Fruit fly (Drosophila melanogaster) whole organism, prepupa: ENCODE data around the gene CG32266.
A peak's percentile ranks its signal among the peaks of the same experiment; 100 is the strongest.

Source experiments
- Blimp-1 ChIP-seq: fragments of 200-800 bp; sonication (Bioruptor generic); optimal IDR thresholded peaks from 3 replicates; lab custom pipeline; 2017; ENCODE audit warnings: missing biosample characterization, missing genetic modification characterization, mild to moderate bottlenecking, moderate library complexity, missing genetic modification reagents
- CG10631 ChIP-seq: fragments of 200-800 bp; sonication (Bioruptor generic); optimal IDR thresholded peaks from 2 replicates; lab custom pipeline; 2016; ENCODE audit warnings: missing biosample characterization, missing genetic modification characterization
- CG10669 ChIP-seq: fragments of 200-800 bp; sonication (Bioruptor generic); optimal IDR thresholded peaks from 3 replicates; lab custom pipeline; 2018; ENCODE audit warnings: missing biosample characterization, mild to moderate bottlenecking, missing genetic modification characterization, moderate library complexity
- CG11294 ChIP-seq: fragments of 200-800 bp; sonication (Bioruptor generic); IDR thresholded peaks from 2 replicates; pipeline ENCODE4 v1.3.6; 2022; ENCODE audit warnings: missing biosample characterization, missing genetic modification characterization
- CG11902 ChIP-seq: fragments of 200-800 bp; sonication (Bioruptor generic); optimal IDR thresholded peaks from 3 replicates; lab custom pipeline; 2016; ENCODE audit warnings: missing biosample characterization, missing genetic modification characterization
- CG15336 ChIP-seq: fragments of 200-800 bp; sonication (Bioruptor generic); IDR thresholded peaks from 2 replicates; pipeline ENCODE4 v1.3.6; 2022; ENCODE audit warnings: missing biosample characterization, missing genetic modification characterization
- CG1621 ChIP-seq: fragments of 200-800 bp; sonication (Bioruptor generic); optimal IDR thresholded peaks from 3 replicates; lab custom pipeline; 2018; ENCODE audit warnings: missing biosample characterization, mild to moderate bottlenecking, missing genetic modification characterization
- CG16779 ChIP-seq: fragments of 200-800 bp; sonication (Bioruptor generic); optimal IDR thresholded peaks from 3 replicates; lab custom pipeline; 2017; ENCODE audit warnings: missing biosample characterization, mild to moderate bottlenecking, missing genetic modification characterization
- CG3032 ChIP-seq: fragments of 200-800 bp; optimal IDR thresholded peaks from 2 replicates; lab custom pipeline; 2019; ENCODE audit warnings: missing biosample characterization, mild to moderate bottlenecking, missing genetic modification characterization, moderate library complexity
- CG31627 ChIP-seq: fragments of 200-800 bp; sonication (Bioruptor generic); optimal IDR thresholded peaks from 3 replicates; lab custom pipeline; 2016; ENCODE audit warnings: missing biosample characterization, missing genetic modification characterization
- CG32006 ChIP-seq: fragments of 200-800 bp; sonication (Bioruptor generic); optimal IDR thresholded peaks from 3 replicates; lab custom pipeline; 2017; ENCODE audit warnings: missing biosample characterization, mild to moderate bottlenecking, missing genetic modification characterization
- CG34406 ChIP-seq: fragments of 200-800 bp; sonication (Bioruptor generic); optimal IDR thresholded peaks from 3 replicates; lab custom pipeline; 2016; ENCODE audit warnings: missing biosample characterization, missing genetic modification characterization
- CG4318 ChIP-seq: fragments of 200-800 bp; sonication (Bioruptor generic); optimal IDR thresholded peaks from 3 replicates; lab custom pipeline; 2017; ENCODE audit warnings: missing biosample characterization, mild to moderate bottlenecking, missing genetic modification characterization
- CG6163 ChIP-seq: fragments of 200-800 bp; sonication (Bioruptor generic); IDR thresholded peaks from 3 replicates; pipeline ENCODE4 v1.3.6; 2022; ENCODE audit warnings: missing biosample characterization, missing genetic modification characterization
- CG6276 ChIP-seq: fragments of 200-800 bp; sonication (Bioruptor generic); optimal IDR thresholded peaks from 2 replicates; lab custom pipeline; 2017; ENCODE audit warnings: missing biosample characterization, mild to moderate bottlenecking, missing genetic modification characterization
- CG6792 ChIP-seq: fragments of 200-800 bp; sonication (Bioruptor generic); optimal IDR thresholded peaks from 3 replicates; lab custom pipeline; 2016; ENCODE audit warnings: missing biosample characterization, missing genetic modification characterization
- CG6808 ChIP-seq: fragments of 200-800 bp; sonication (Bioruptor generic); optimal IDR thresholded peaks from 3 replicates; lab custom pipeline; 2017; ENCODE audit warnings: missing biosample characterization, missing genetic modification characterization, mild to moderate bottlenecking, moderate library complexity, missing genetic modification reagents
- CG6854 ChIP-seq: fragments of 200-800 bp; sonication (Bioruptor generic); optimal IDR thresholded peaks from 2 replicates; lab custom pipeline; 2017; ENCODE audit warnings: missing biosample characterization, mild to moderate bottlenecking, missing genetic modification characterization
- CG7368 ChIP-seq: fragments of 200-800 bp; sonication (Bioruptor generic); optimal IDR thresholded peaks from 3 replicates; lab custom pipeline; 2016; ENCODE audit warnings: missing biosample characterization, missing genetic modification characterization
- CG8319 ChIP-seq: fragments of 200-800 bp; sonication (Bioruptor generic); optimal IDR thresholded peaks from 3 replicates; lab custom pipeline; 2016; ENCODE audit warnings: missing biosample characterization, missing genetic modification characterization
- CG8632 ChIP-seq: fragments of 200-800 bp; sonication (Bioruptor generic); optimal IDR thresholded peaks from 3 replicates; lab custom pipeline; 2016; ENCODE audit warnings: missing biosample characterization, missing genetic modification characterization
- CG9139 ChIP-seq: fragments of 200-800 bp; sonication (Bioruptor generic); optimal IDR thresholded peaks from 3 replicates; lab custom pipeline; 2017; ENCODE audit warnings: missing biosample characterization, mild to moderate bottlenecking, missing genetic modification characterization
- Eip78C ChIP-seq: fragments of 200-800 bp; sonication (Bioruptor generic); peaks from one replicate; lab custom pipeline; 2016; ENCODE audit warnings: missing biosample characterization, missing genetic modification characterization
- Eip93F ChIP-seq: fragments of 200-800 bp; sonication (Bioruptor generic); optimal IDR thresholded peaks from 2 replicates; lab custom pipeline; 2016; ENCODE audit warnings: missing biosample characterization, mild to moderate bottlenecking, missing genetic modification characterization
- Ets21C ChIP-seq: fragments of 200-800 bp; sonication (Bioruptor generic); optimal IDR thresholded peaks from 3 replicates; lab custom pipeline; 2016; ENCODE audit warnings: missing biosample characterization, missing genetic modification characterization
- Ets96B ChIP-seq: fragments of 200-800 bp; optimal IDR thresholded peaks from 2 replicates; lab custom pipeline; 2019; ENCODE audit warnings: missing biosample characterization, mild to moderate bottlenecking, missing genetic modification characterization, moderate library complexity
- Gug ChIP-seq: fragments of 200-800 bp; sonication (Bioruptor generic); IDR thresholded peaks from 2 replicates; pipeline ENCODE4 v1.3.6; 2022; ENCODE audit warnings: missing biosample characterization, missing genetic modification characterization
- Hr38 ChIP-seq: sonication (Bioruptor generic); optimal IDR thresholded peaks from 2 replicates; lab custom pipeline; 2016; ENCODE audit warnings: missing biosample characterization, missing genetic modification characterization
- Hr39 ChIP-seq: fragments of 200-800 bp; sonication (Bioruptor generic); optimal IDR thresholded peaks from 2 replicates; lab custom pipeline; 2016; ENCODE audit warnings: missing biosample characterization, missing genetic modification characterization
- Hr4 ChIP-seq: fragments of 200-800 bp; sonication (Bioruptor generic); optimal IDR thresholded peaks from 3 replicates; lab custom pipeline; 2016; ENCODE audit warnings: missing biosample characterization, missing genetic modification characterization
- Lpt ChIP-seq: fragments of 200-800 bp; sonication (Bioruptor generic); optimal IDR thresholded peaks from 3 replicates; lab custom pipeline; 2016; ENCODE audit warnings: missing biosample characterization, missing genetic modification characterization
- OdsH ChIP-seq: fragments of 200-800 bp; sonication (Bioruptor generic); optimal IDR thresholded peaks from 3 replicates; lab custom pipeline; 2016; ENCODE audit warnings: missing biosample characterization, missing genetic modification characterization
- Smox ChIP-seq: fragments of 200-800 bp; sonication (Bioruptor generic); optimal IDR thresholded peaks from 3 replicates; lab custom pipeline; 2016; ENCODE audit warnings: missing biosample characterization, missing genetic modification characterization
- Sox14 ChIP-seq: fragments of 200-800 bp; sonication (Bioruptor generic); optimal IDR thresholded peaks from 3 replicates; lab custom pipeline; 2016; ENCODE audit warnings: missing biosample characterization, missing genetic modification characterization
- achi ChIP-seq: fragments of 200-800 bp; sonication (Bioruptor generic); optimal IDR thresholded peaks from 3 replicates; lab custom pipeline; 2016; ENCODE audit warnings: missing biosample characterization, missing genetic modification characterization
- acj6 ChIP-seq: fragments of 200-800 bp; sonication (Bioruptor generic); optimal IDR thresholded peaks from 3 replicates; lab custom pipeline; 2016; ENCODE audit warnings: missing biosample characterization, missing genetic modification characterization
- cyc ChIP-seq: fragments of 200-800 bp; sonication (Bioruptor generic); optimal IDR thresholded peaks from 3 replicates; lab custom pipeline; 2016; ENCODE audit warnings: missing biosample characterization, missing genetic modification characterization
- dac ChIP-seq: fragments of 200-800 bp; sonication (Bioruptor generic); optimal IDR thresholded peaks from 2 replicates; lab custom pipeline; 2017; ENCODE audit warnings: missing biosample characterization, mild to moderate bottlenecking, missing genetic modification characterization
- eg ChIP-seq: fragments of 200-800 bp; sonication (Bioruptor generic); IDR thresholded peaks from 3 replicates; pipeline ENCODE4 v1.3.6; 2022; ENCODE audit warnings: missing biosample characterization, missing genetic modification characterization
- esn ChIP-seq: fragments of 200-800 bp; sonication (Bioruptor generic); optimal IDR thresholded peaks from 2 replicates; lab custom pipeline; 2016; ENCODE audit warnings: missing biosample characterization, mild to moderate bottlenecking, missing genetic modification characterization, moderate library complexity
- fkh ChIP-seq: fragments of 200-800 bp; sonication (Bioruptor generic); optimal IDR thresholded peaks from 3 replicates; lab custom pipeline; 2017; ENCODE audit warnings: missing biosample characterization, mild to moderate bottlenecking, missing genetic modification characterization, moderate library complexity
- lz ChIP-seq: fragments of 200-800 bp; sonication (Bioruptor generic); optimal IDR thresholded peaks from 3 replicates; lab custom pipeline; 2016; ENCODE audit warnings: missing biosample characterization, missing genetic modification characterization
- salr ChIP-seq, 2 experiments: fragments of 200-800 bp; sonication (Bioruptor generic); optimal IDR thresholded peaks; 3 replicates each; lab custom pipeline; 2016 to 2018; ENCODE audit warnings: missing biosample characterization in 2 of 2, missing genetic modification characterization in 2 of 2, mild to moderate bottlenecking in 1 of 2
- spab ChIP-seq: fragments of 200-800 bp; sonication (Bioruptor generic); optimal IDR thresholded peaks from 2 replicates; lab custom pipeline; 2017; ENCODE audit warnings: missing biosample characterization, mild to moderate bottlenecking, missing genetic modification characterization, missing genetic modification reagents
- ss ChIP-seq, 2 experiments: fragments of 200-800 bp; sonication (Bioruptor generic); optimal IDR thresholded peaks; 2 replicates in 1 of 2; 3 replicates in 1 of 2; lab custom pipeline; 2017 to 2018; ENCODE audit warnings: mild to moderate bottlenecking in 2 of 2, missing biosample characterization in 2 of 2, missing genetic modification characterization in 2 of 2, moderate library complexity in 1 of 2
- svp ChIP-seq: fragments of 200-800 bp; sonication (Bioruptor generic); peaks from one replicate; lab custom pipeline; 2016; ENCODE audit warnings: missing biosample characterization, missing genetic modification characterization
- topi ChIP-seq: fragments of 200-800 bp; sonication (Bioruptor generic); optimal IDR thresholded peaks from 3 replicates; lab custom pipeline; 2016; ENCODE audit warnings: missing biosample characterization, missing genetic modification characterization
- vri ChIP-seq: fragments of 200-800 bp; sonication (Bioruptor generic); optimal IDR thresholded peaks from 3 replicates; lab custom pipeline; 2016; ENCODE audit warnings: missing biosample characterization, mild to moderate bottlenecking, missing genetic modification characterization

CG32266 gene

DNA sequence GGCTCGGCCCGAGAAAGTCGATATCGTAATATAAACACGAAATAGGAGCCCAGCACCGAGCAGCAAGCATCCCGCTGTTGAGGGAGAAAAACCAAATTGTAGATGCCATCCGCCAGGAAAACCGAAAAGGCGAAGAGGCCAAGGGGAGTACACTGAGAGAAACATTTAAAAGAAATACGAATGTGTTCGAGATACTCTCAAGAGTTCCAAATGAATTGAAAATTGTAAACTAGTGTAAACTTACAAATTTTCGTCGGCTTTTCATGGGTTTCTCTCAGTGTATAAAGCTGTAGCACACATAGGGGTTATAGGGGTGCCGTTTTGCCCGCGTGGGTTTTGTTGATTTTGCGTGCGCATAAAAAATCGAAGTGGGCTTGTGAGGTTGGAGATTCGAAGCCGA is 12.1 kb downstream of the CG32266 start (continued):
- TF ChIP-seq CG16779 (tag; lab: Kevin White, UChicago) = no peak
- peak; percentile 50 for TF ChIP-seq CG6808
- peak; percentile 87 for TF ChIP-seq CG31627 (GFP tag; lab: Kevin White, UChicago)
- TF ChIP-seq Ets96B (tag; lab: Kevin White, UChicago) = peak; percentile 43
- peak; percentile 49 for TF ChIP-seq Lpt (GFP tag; lab: Kevin White, UChicago)
- TF ChIP-seq CG6276 = no peak
- TF ChIP-seq CG10631 = peak; percentile 50
- TF ChIP-seq CG1621 (tag; lab: Kevin White, UChicago) = peak; percentile 60
- TF ChIP-seq svp (GFP tag; lab: Kevin White, UChicago) = no peak
- TF ChIP-seq CG6854 = no peak
- peak; percentile 78 for TF ChIP-seq Hr4 (GFP tag; lab: Kevin White, UChicago)
- peak; percentile 71 for TF ChIP-seq Ets21C (GFP tag; lab: Kevin White, UChicago)
- TF ChIP-seq eg (GFP tag; lab: Robert Waterston, UW) = peak; percentile 82
- peak; percentile 16 for TF ChIP-seq CG11902 (GFP tag; lab: Kevin White, UChicago)
- TF ChIP-seq topi = peak; percentile 47
- peak; percentile 66 for TF ChIP-seq CG34406 (GFP tag; lab: Kevin White, UChicago)
- TF ChIP-seq CG8632 (GFP tag; lab: Kevin White, UChicago) = peak; percentile 65
- peak; percentile 78 for TF ChIP-seq Sox14 (GFP tag; lab: Kevin White, UChicago)
- peak; percentile 22 for TF ChIP-seq cyc (GFP tag; lab: Kevin White, UChicago)
- TF ChIP-seq CG6792 (GFP tag; lab: Kevin White, UChicago) = peak; percentile 78
- peak; percentile 76 for TF ChIP-seq acj6
- peak; percentile 55 to 57 for TF ChIP-seq salr (GFP tag; optimal IDR thresholded peaks at IDR 0.05; lab: Kevin White, UChicago)
- TF ChIP-seq dac (GFP tag; lab: Kevin White, UChicago) = peak; percentile 6
- peak; percentile 78 for TF ChIP-seq OdsH
- TF ChIP-seq CG11294 (GFP tag; lab: Robert Waterston, UW) = peak; percentile 54
- peak; percentile 43 for TF ChIP-seq CG7368 (GFP tag; lab: Kevin White, UChicago)
- no peak for TF ChIP-seq Smox (GFP tag; lab: Kevin White, UChicago)
- TF ChIP-seq CG6163 (GFP tag; lab: Robert Waterston, UW) = peak; percentile 81
- peak; percentile 64 for TF ChIP-seq Gug (GFP tag; lab: Robert Waterston, UW)
- peak; percentile 67 for TF ChIP-seq CG3032
- TF ChIP-seq CG10669 (GFP tag; lab: Kevin White, UChicago) = peak; percentile 57
- no peak for TF ChIP-seq Blimp-1
- peak; percentile 68 for TF ChIP-seq CG4318 (GFP tag; lab: Kevin White, UChicago)
- peak; percentile 78 for TF ChIP-seq lz (GFP tag; lab: Kevin White, UChicago)
- TF ChIP-seq CG32006 (GFP tag; lab: Kevin White, UChicago) = peak; percentile 78

DNA sequence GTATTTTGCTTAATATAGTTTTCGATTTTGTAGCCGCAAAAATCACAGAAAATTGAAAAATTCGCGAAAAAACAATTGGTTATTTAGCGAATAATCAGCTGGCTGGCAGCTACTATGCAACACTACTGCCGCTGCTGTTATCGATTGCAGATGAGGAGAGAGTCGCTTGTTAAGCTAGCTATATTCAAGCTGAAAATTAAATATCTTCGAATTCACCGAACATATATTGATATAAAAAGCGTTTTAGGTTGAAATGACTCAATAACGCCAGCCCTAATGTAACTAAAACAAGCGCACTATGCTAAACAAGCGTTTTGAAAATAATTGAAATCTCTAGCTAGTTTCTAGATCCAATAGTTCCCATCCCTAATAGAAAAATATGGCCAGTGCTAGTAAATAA is 15.7 kb downstream of the CG32266 start, which contains the start of the genes CG32264, ntc and IntS10:
CG32264 (minus strand) TSS at position 130 of the 400 bp plus-strand sequence.
ntc (minus strand) TSS at position 130 of the 400 bp plus-strand sequence.
IntS10 (plus strand) TSS at position 381 of the 400 bp plus-strand sequence.
- TF ChIP-seq fkh (peak; percentile 89), spab (GFP tag; lab: Kevin White, UChicago) (no peak), CG7368 (GFP tag; lab: Kevin White, UChicago) (peak; percentile 16), CG9139 (GFP tag; lab: Kevin White, UChicago) (no peak), CG10631 (peak; percentile 73), Ets21C (GFP tag; lab: Kevin White, UChicago) (no peak), topi (peak; percentile 60), Hr38 (GFP tag; lab: Kevin White, UChicago) (no peak), vri (GFP tag; lab: Kevin White, UChicago) (no peak), esn (GFP tag; lab: Kevin White, UChicago) (peak; percentile 72), CG3032 (peak; percentile 52), CG6276 (no peak), cyc (GFP tag; lab: Kevin White, UChicago) (peak; percentile 46), Ets96B (tag; lab: Kevin White, UChicago) (peak; percentile 42), ss (GFP tag; optimal IDR thresholded peaks at IDR 0.05; lab: Kevin White, UChicago) (no peak), dac (GFP tag; lab: Kevin White, UChicago) (peak; percentile 9), Eip93F (GFP tag; lab: Kevin White, UChicago) (no peak), Hr39 (GFP tag; lab: Kevin White, UChicago) (peak; percentile 72), CG11902 (GFP tag; lab: Kevin White, UChicago) (peak; percentile 18), Gug (GFP tag; lab: Robert Waterston, UW) (no peak), Eip78C (GFP tag; lab: Kevin White, UChicago) (peak; percentile 89), Hr4 (GFP tag; lab: Kevin White, UChicago) (peak; percentile 75), CG6792 (GFP tag; lab: Kevin White, UChicago) (peak; percentile 43), CG15336 (no peak), acj6 (peak; percentile 69), CG8319 (GFP tag; lab: Kevin White, UChicago) (peak; percentile 49), CG8632 (GFP tag; lab: Kevin White, UChicago) (no peak), CG34406 (GFP tag; lab: Kevin White, UChicago) (peak; percentile 41), Lpt (GFP tag; lab: Kevin White, UChicago) (peak; percentile 30), Smox (GFP tag; lab: Kevin White, UChicago) (no peak), lz (GFP tag; lab: Kevin White, UChicago) (peak; percentile 71), achi (no peak), CG11294 (GFP tag; lab: Robert Waterston, UW) (no peak; the same call in 1 of the 2 replicates)
